Worm (Caenorhabditis elegans) whole organism, midembryonic: ENCODE results near the gene blos-4.

Experiments used
- cog-1 ChIP-seq: sonication (generic microtip); optimal IDR thresholded peaks from 2 replicates; lab custom pipeline; 2016; ENCODE audit warnings: missing genetic modification characterization, missing compliant biosample characterization
- flt-1 ChIP-seq: fragments of 200-800 bp; sonication (Bioruptor generic); IDR thresholded peaks from 2 replicates; pipeline ENCODE4 v1.3.6; 2022; ENCODE audit warnings: missing genetic modification characterization, missing compliant biosample characterization
- klf-2 ChIP-seq: fragments of 200-800 bp; sonication (Bioruptor generic); conservative IDR thresholded peaks from 2 replicates; pipeline ENCODE4 v1.3.6; 2022; ENCODE audit warnings: missing genetic modification reagents, missing genetic modification characterization, missing compliant biosample characterization
- ztf-23 ChIP-seq: fragments of 200-800 bp; sonication (Bioruptor generic); IDR thresholded peaks from 2 replicates; pipeline ENCODE4 v1.3.6; 2022; ENCODE audit warnings: missing genetic modification reagents, missing genetic modification characterization, missing compliant biosample characterization
- ztf-29 ChIP-seq: fragments of 200-800 bp; sonication (Bioruptor generic); IDR thresholded peaks from 2 replicates; pipeline ENCODE4 v1.3.6; 2022; ENCODE audit warnings: missing genetic modification reagents, missing genetic modification characterization, missing compliant biosample characterization

DNA sequence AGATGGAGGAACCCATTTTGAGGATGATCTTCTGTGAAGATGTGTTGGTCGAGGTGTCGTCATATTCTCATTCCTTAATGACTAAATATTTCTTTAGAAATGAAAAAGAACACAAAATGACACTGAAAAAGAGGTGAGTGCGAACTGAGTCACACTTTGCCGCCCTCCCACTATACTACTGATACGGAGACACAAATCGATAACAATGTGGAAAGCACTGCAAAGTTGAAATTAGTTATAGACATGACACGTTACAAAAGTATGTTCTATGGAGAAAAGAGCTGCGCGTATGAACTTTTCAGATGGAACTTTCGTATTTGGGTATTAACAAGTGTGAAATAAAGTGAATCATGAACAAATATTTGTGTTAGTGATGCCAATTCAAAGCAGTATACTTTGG, 878 bp upstream of the blos-4 start, which contains the start of gene tat-4:
- TF ChIP-seq ztf-29 (GFP tag; lab: Robert Waterston, UW) = no peak
- TF ChIP-seq klf-2 (GFP tag; lab: Robert Waterston, UW) = no peak
- TF ChIP-seq flt-1 (GFP tag; lab: Robert Waterston, UW) = no peak
- TF ChIP-seq ztf-23 (GFP tag; lab: Robert Waterston, UW) = no peak
- no peak for TF ChIP-seq cog-1 (tag; lab: Kevin White, UChicago)
